Worm (Caenorhabditis elegans) whole organism, midembryonic: ENCODE measurements around the gene fbxb-60.

Experiments used
- T22C8.4 ChIP-seq: fragments of 200-800 bp; sonication (Bioruptor generic); IDR thresholded peaks from 2 replicates; pipeline ENCODE4 v1.3.6; 2022; ENCODE audit warnings: missing genetic modification characterization, missing compliant biosample characterization
- cog-1 ChIP-seq: sonication (generic microtip); optimal IDR thresholded peaks from 2 replicates; lab custom pipeline; 2016; ENCODE audit warnings: missing genetic modification characterization, missing compliant biosample characterization
- flt-1 ChIP-seq: fragments of 200-800 bp; sonication (Bioruptor generic); IDR thresholded peaks from 2 replicates; pipeline ENCODE4 v1.3.6; 2022; ENCODE audit warnings: missing genetic modification characterization, missing compliant biosample characterization
- klf-2 ChIP-seq: fragments of 200-800 bp; sonication (Bioruptor generic); conservative IDR thresholded peaks from 2 replicates; pipeline ENCODE4 v1.3.6; 2022; ENCODE audit warnings: missing genetic modification reagents, missing genetic modification characterization, missing compliant biosample characterization
- ref-1 ChIP-seq: fragments of 200-800 bp; sonication (Bioruptor generic); conservative IDR thresholded peaks from 2 replicates; pipeline ENCODE4 v1.3.6; 2022; ENCODE audit warnings: missing genetic modification reagents, missing genetic modification characterization, missing compliant biosample characterization
- ztf-29 ChIP-seq: fragments of 200-800 bp; sonication (Bioruptor generic); IDR thresholded peaks from 2 replicates; pipeline ENCODE4 v1.3.6; 2022; ENCODE audit warnings: missing genetic modification reagents, missing genetic modification characterization, missing compliant biosample characterization

DNA sequence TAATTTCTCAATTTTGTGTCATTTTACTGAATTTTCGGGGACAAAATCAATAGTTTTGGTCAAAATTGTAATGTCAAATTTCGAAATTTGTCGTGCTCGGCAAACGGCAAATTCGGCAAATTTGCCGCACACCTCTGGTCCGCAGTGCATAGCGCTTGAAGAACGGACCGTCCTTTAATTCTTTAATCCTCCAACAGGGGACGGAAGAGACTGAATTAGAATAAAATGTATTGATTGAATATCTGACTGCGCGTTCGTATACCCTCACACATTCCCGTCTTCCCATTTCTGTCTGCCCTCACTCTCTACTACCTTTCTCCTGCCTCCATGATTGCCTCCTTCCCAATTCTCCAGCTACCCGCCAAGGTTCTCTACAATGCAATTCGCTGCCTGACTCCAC lies 1.7 kb downstream of the fbxb-60 start, which contains the start of gene F55C9.14:
- TF ChIP-seq flt-1 (GFP tag; lab: Robert Waterston, UW) (no peak), cog-1 (tag; lab: Kevin White, UChicago) (no peak), ref-1 (GFP tag; lab: Robert Waterston, UW) (no peak), ztf-29 (no peak), klf-2 (GFP tag; lab: Robert Waterston, UW) (no peak), T22C8.4 (no peak)
